Fruit fly (Drosophila melanogaster): ENCODE measurements around the gene Wnt5.

Gene Wnt5

DNA sequence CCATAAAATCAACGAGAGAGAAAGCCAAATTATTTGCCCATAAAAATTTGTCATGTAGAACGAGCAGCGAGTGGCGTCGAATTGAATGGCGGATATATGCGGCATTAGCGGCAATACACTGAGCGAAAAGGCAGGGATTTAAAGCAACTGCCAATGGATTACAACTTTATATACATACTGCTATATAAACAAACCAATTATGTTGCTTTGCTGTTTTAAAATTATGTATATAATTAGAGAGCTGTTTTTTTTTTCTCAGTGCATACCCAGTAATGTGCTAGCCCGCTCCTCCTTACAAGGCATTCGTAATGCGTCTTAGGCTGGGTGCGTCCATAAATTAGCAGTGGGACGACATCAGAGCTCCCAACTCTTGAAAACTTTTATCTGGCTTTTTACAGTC, 37.3 kb downstream of the Wnt5 start (continued):
- TF ChIP-seq CG1024 (GFP tag; IDR thresholded peaks at IDR 0.05) (no peak), zen2 (GFP tag; IDR thresholded peaks at IDR 0.05; ENCODE audit: partially characterized antibody) (no peak), CG3407 (GFP tag; optimal IDR thresholded peaks at IDR 0.05) (no peak), CG14441 (GFP tag; IDR thresholded peaks at IDR 0.05) (peak; percentile 48; the same call in 1 of the 2 replicates), caup (GFP tag; optimal IDR thresholded peaks at IDR 0.05; ENCODE audit: severe bottlenecking) (peak; percentile 7), CG6254 (GFP tag; optimal IDR thresholded peaks at IDR 0.05) (no peak), B-H1 (GFP tag; IDR thresholded peaks at IDR 0.05) (no peak), Gug (GFP tag; IDR thresholded peaks at IDR 0.05) (no peak; the same call in 3 of the 4 replicates), CG8359 (GFP tag; optimal IDR thresholded peaks at IDR 0.05; ENCODE audit: borderline replicate concordance) (no peak), CG12104 (GFP tag; optimal IDR thresholded peaks at IDR 0.05) (no peak), vnd (GFP tag; IDR thresholded peaks at IDR 0.05; ENCODE audit: partially characterized antibody) (no peak), jumu (GFP tag; optimal IDR thresholded peaks at IDR 0.05) (no peak), ci (GFP tag; IDR thresholded peaks at IDR 0.05) (no peak), Lim3 (GFP tag; IDR thresholded peaks at IDR 0.05) (no peak), aop (GFP tag; IDR thresholded peaks at IDR 0.05) (no peak), Stat92E (GFP tag; optimal IDR thresholded peaks at IDR 0.05) (no peak), CG14860 (GFP tag; IDR thresholded peaks at IDR 0.05; ENCODE audit: partially characterized antibody) (no peak), CG14050 (GFP tag; IDR thresholded peaks at IDR 0.05) (no peak), br (optimal IDR thresholded peaks at IDR 0.05) (no peak), Oaz (GFP tag; IDR thresholded peaks at IDR 0.05) (no peak), CG6272 (GFP tag; IDR thresholded peaks at IDR 0.05) (no peak), Camta (GFP tag; optimal IDR thresholded peaks at IDR 0.05) (no peak), NK7.1 (GFP tag; optimal IDR thresholded peaks at IDR 0.05) (no peak), CG4360 (GFP tag; IDR thresholded peaks at IDR 0.05) (no peak), CG8924 (tag; optimal IDR thresholded peaks at IDR 0.05) (no peak), CG30020 (tag; optimal IDR thresholded peaks at IDR 0.05) (no peak), Awh (GFP tag; IDR thresholded peaks at IDR 0.05) (no peak), CHES-1-like (GFP tag; optimal IDR thresholded peaks at IDR 0.05) (no peak), CG16815 (GFP tag; optimal IDR thresholded peaks at IDR 0.05) (no peak), trem (tag; optimal IDR thresholded peaks at IDR 0.05) (no peak), CG2202 (tag; optimal IDR thresholded peaks at IDR 0.05) (no peak), CG4282 (GFP tag; optimal IDR thresholded peaks at IDR 0.05) (no peak), CG15011 (GFP tag; optimal IDR thresholded peaks at IDR 0.05) (no peak), BtbVII (GFP tag; optimal IDR thresholded peaks at IDR 0.05) (no peak), bigmax (GFP tag; optimal IDR thresholded peaks at IDR 0.05) (no peak), wor (GFP tag; IDR thresholded peaks at IDR 0.05) (no peak), H2.0 (GFP tag; IDR thresholded peaks at IDR 0.05) (0 out of 2 replicates have a peak, but pooled peaks have one; percentile 29), CG3726 (GFP tag; IDR thresholded peaks at IDR 0.05) (no peak), cas (GFP tag; IDR thresholded peaks at IDR 0.05) (no peak), danr (GFP tag; IDR thresholded peaks at IDR 0.05) (no peak), CG1792 (GFP tag; optimal IDR thresholded peaks at IDR 0.05) (no peak), kni (GFP tag; optimal IDR thresholded peaks at IDR 0.05) (no peak), cwo (GFP tag; optimal IDR thresholded peaks at IDR 0.05) (peak; percentile 46), nerfin-1 (tag; optimal IDR thresholded peaks at IDR 0.05) (no peak), CoRest (tag; optimal IDR thresholded peaks at IDR 0.05) (peak; percentile 8), Hr39 (optimal IDR thresholded peaks at IDR 0.05) (no peak), cg (GFP tag; optimal IDR thresholded peaks at IDR 0.05) (no peak), CG9932 (GFP tag; IDR thresholded peaks at IDR 0.05) (peak; percentile 56), Dek (tag; optimal IDR thresholded peaks at IDR 0.05) (no peak), Rfx (GFP tag; IDR thresholded peaks at IDR 0.05) (peak; percentile 62), HLH3B (GFP tag; IDR thresholded peaks at IDR 0.05) (no peak; the same call in 1 of the 2 replicates), CG12071 (GFP tag; optimal IDR thresholded peaks at IDR 0.05) (no peak), CG4424 (GFP tag; optimal IDR thresholded peaks at IDR 0.05) (no peak)

Data from whole organism, embryonic.